Worm (Caenorhabditis elegans) whole organism, L2 larva: Measurements from ENCODE around the gene pgam-5.

ENCODE experiments used
- C34F6.9 ChIP-seq: fragments of 150-350 bp; optimal IDR thresholded peaks from 2 replicates; lab custom pipeline; 2014; ENCODE audit warnings: missing biosample characterization, missing genetic modification characterization
- F13H6.1 ChIP-seq: sonication (generic microtip); optimal IDR thresholded peaks from 2 replicates; lab custom pipeline; 2016; ENCODE audit warnings: missing genetic modification characterization, missing compliant biosample characterization
- R02D3.7 ChIP-seq: fragments of 150-350 bp; optimal IDR thresholded peaks from 2 replicates; lab custom pipeline; 2014; ENCODE audit warnings: missing biosample characterization, missing genetic modification characterization
- Y55F3AM.14 ChIP-seq: fragments of 200-800 bp; sonication (Bioruptor generic); optimal IDR thresholded peaks from 2 replicates; lab custom pipeline; 2018; ENCODE audit warnings: mild to moderate bottlenecking, missing genetic modification characterization, missing compliant biosample characterization
- ZK546.5 ChIP-seq: sonication (generic microtip); optimal IDR thresholded peaks from 2 replicates; lab custom pipeline; 2017; ENCODE audit warnings: missing biosample characterization, missing genetic modification characterization
- ama-1 ChIP-seq: fragments of 150-350 bp; optimal IDR thresholded peaks from 2 replicates; lab custom pipeline; 2018; ENCODE audit warnings: inconsistent platforms
- blmp-1 ChIP-seq: sonication (generic microtip); optimal IDR thresholded peaks from 2 replicates; lab custom pipeline; 2017; ENCODE audit warnings: missing genetic modification characterization, mild to moderate bottlenecking, missing compliant biosample characterization, antibody characterized with exemption, moderate library complexity; ENCODE audit not compliant: insufficient read depth
- ceh-16 ChIP-seq: fragments of 150-350 bp; optimal IDR thresholded peaks from 2 replicates; lab custom pipeline; 2014; ENCODE audit warnings: missing biosample characterization, missing genetic modification characterization
- ceh-82 ChIP-seq: fragments of 150-350 bp; optimal IDR thresholded peaks from 2 replicates; lab custom pipeline; 2014; ENCODE audit warnings: missing biosample characterization, missing genetic modification characterization
- dmd-4 ChIP-seq: sonication (generic microtip); optimal IDR thresholded peaks from 2 replicates; lab custom pipeline; 2017; ENCODE audit warnings: missing biosample characterization, missing genetic modification characterization
- fos-1 ChIP-seq: fragments of 150-350 bp; optimal IDR thresholded peaks from 2 replicates; lab custom pipeline; 2014; ENCODE audit warnings: missing biosample characterization, missing genetic modification characterization
- lin-11 ChIP-seq: fragments of 150-350 bp; sonication (generic microtip); optimal IDR thresholded peaks from 2 replicates; lab custom pipeline; 2014; ENCODE audit warnings: missing biosample characterization, missing genetic modification characterization, inconsistent platforms, mixed read lengths
- lin-39 ChIP-seq: fragments of 150-350 bp; optimal IDR thresholded peaks from 2 replicates; lab custom pipeline; 2014; ENCODE audit warnings: missing biosample characterization, missing genetic modification reagents, missing genetic modification characterization
- lsy-2 ChIP-seq, 2 experiments: fragments of 150-350 bp in 1 of 2; sonication (generic microtip) in 1 of 2; optimal IDR thresholded peaks; 2 replicates each; lab custom pipeline; 2014 to 2017; ENCODE audit warnings: missing biosample characterization in 2 of 2, missing genetic modification characterization in 2 of 2
- mab-5 ChIP-seq: fragments of 150-350 bp; optimal IDR thresholded peaks from 2 replicates; lab custom pipeline; 2014; ENCODE audit warnings: missing biosample characterization, missing genetic modification characterization
- nhr-10 ChIP-seq: sonication (generic microtip); optimal IDR thresholded peaks from 2 replicates; lab custom pipeline; 2017; ENCODE audit warnings: missing biosample characterization, missing genetic modification characterization
- nhr-12 ChIP-seq: fragments of 150-350 bp; optimal IDR thresholded peaks from 2 replicates; lab custom pipeline; 2014; ENCODE audit warnings: missing biosample characterization, missing genetic modification characterization
- nhr-129 ChIP-seq: fragments of 150-350 bp; optimal IDR thresholded peaks from 2 replicates; lab custom pipeline; 2014; ENCODE audit warnings: missing biosample characterization, missing genetic modification characterization
- nhr-237 ChIP-seq: fragments of 150-350 bp; optimal IDR thresholded peaks from 2 replicates; lab custom pipeline; 2014; ENCODE audit warnings: missing biosample characterization, missing genetic modification characterization
- nhr-25 ChIP-seq: fragments of 150-350 bp; sonication (generic microtip); optimal IDR thresholded peaks from 3 replicates; lab custom pipeline; 2014; ENCODE audit warnings: missing biosample characterization, missing genetic modification characterization
- nhr-6 ChIP-seq: fragments of 150-350 bp; optimal IDR thresholded peaks from 2 replicates; lab custom pipeline; 2014; ENCODE audit warnings: missing biosample characterization, missing genetic modification characterization
- peb-1 ChIP-seq: fragments of 150-350 bp; optimal IDR thresholded peaks from 2 replicates; lab custom pipeline; 2014; ENCODE audit warnings: missing biosample characterization, missing genetic modification characterization
- sem-4 ChIP-seq: fragments of 150-350 bp; optimal IDR thresholded peaks from 2 replicates; lab custom pipeline; 2014; ENCODE audit warnings: missing biosample characterization, missing genetic modification reagents, missing genetic modification characterization
- sma-3 ChIP-seq: sonication (generic microtip); optimal IDR thresholded peaks from 2 replicates; lab custom pipeline; 2016; ENCODE audit warnings: missing genetic modification reagents, missing genetic modification characterization, missing compliant biosample characterization
- sma-9 ChIP-seq, 2 experiments: fragments of 150-350 bp in 1 of 2; sonication (generic microtip) in 1 of 2; optimal IDR thresholded peaks; 2 replicates each; lab custom pipeline; 2014 to 2016; ENCODE audit warnings: missing genetic modification characterization in 2 of 2, mild to moderate bottlenecking in 1 of 2, missing biosample characterization in 1 of 2, missing compliant biosample characterization in 1 of 2, missing genetic modification reagents in 1 of 2, moderate library complexity in 1 of 2
- snpc-4 ChIP-seq: fragments of 150-350 bp; optimal IDR thresholded peaks from 2 replicates; lab custom pipeline; 2014; ENCODE audit warnings: missing biosample characterization, missing genetic modification characterization
- unc-39 ChIP-seq: fragments of 150-350 bp; optimal IDR thresholded peaks from 2 replicates; lab custom pipeline; 2014; ENCODE audit warnings: missing biosample characterization, missing genetic modification characterization
- unc-62 ChIP-seq: fragments of 150-350 bp; optimal IDR thresholded peaks from 2 replicates; lab custom pipeline; 2014; ENCODE audit warnings: missing biosample characterization, missing genetic modification reagents, missing genetic modification characterization
- zag-1 ChIP-seq: fragments of 150-350 bp; optimal IDR thresholded peaks from 2 replicates; lab custom pipeline; 2014; ENCODE audit warnings: missing biosample characterization, missing genetic modification characterization
- ztf-1 ChIP-seq: fragments of 200-800 bp; sonication (Bioruptor generic); conservative IDR thresholded peaks from 2 replicates; pipeline ENCODE4 v1.3.6; 2022; ENCODE audit warnings: missing genetic modification characterization, missing compliant biosample characterization
- ztf-4 ChIP-seq: fragments of 150-350 bp; optimal IDR thresholded peaks from 2 replicates; lab custom pipeline; 2014; ENCODE audit warnings: missing biosample characterization, missing genetic modification characterization

Gene pgam-5

DNA sequence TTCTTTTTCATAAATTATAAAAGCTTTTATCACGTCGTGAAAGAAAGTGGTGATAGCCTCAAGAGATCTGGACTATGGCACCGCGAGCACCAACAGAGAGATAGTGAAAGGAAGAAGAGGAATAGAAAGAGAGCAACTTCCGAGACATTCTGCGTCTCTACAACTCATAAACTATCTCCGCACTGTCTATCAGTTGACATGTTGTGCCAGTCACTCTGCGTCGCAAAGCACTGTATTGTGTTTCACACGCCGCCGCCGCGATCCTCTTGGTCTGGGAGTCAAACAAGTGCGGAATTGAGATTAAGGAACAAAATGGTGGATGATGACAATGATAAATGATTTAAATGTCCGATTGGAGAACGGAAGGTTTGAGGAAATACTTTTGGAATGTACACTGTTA is 24.9 kb upstream of the pgam-5 start:
- TF ChIP-seq ceh-82 (tag; lab: Kevin White, UChicago) (no peak), nhr-129 (tag; lab: Kevin White, UChicago) (peak; percentile 14), fos-1 (tag; lab: Kevin White, UChicago) (peak; percentile 43), lin-39 (tag; lab: Kevin White, UChicago) (no peak), sma-9 (GFP tag; optimal IDR thresholded peaks at IDR 0.05; lab: Kevin White, UChicago) (peak; percentile 41), sma-9 (tag; optimal IDR thresholded peaks at IDR 0.05; lab: Kevin White, UChicago) (no peak), snpc-4 (tag; lab: Kevin White, UChicago) (no peak), F13H6.1 (tag; lab: Kevin White, UChicago) (peak; percentile 58), peb-1 (tag; lab: Kevin White, UChicago) (peak; percentile 28), Y55F3AM.14 (GFP tag; lab: Kevin White, UChicago) (no peak), sma-3 (GFP tag; lab: Kevin White, UChicago) (peak; percentile 7)

DNA sequence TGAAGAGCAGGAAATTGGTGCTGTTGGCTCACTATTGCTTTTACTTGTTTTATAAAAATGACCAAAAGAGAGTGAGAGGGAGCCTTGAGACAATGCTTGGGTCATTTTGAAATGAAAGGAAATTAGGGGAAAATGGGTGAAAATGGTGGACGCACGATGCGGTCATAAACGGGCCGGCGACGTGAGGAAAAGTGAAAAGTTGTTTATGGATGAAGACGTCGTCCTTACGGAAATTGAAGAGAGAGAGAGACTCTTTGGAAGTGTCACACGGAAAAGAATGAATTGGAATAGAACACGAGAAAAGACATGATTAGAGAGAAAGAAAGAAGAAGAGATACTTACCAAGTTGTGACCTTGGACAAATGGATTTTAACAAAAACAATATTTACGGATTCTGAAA is 23.0 kb upstream of the pgam-5 start:
- TF ChIP-seq nhr-10 (tag; lab: Kevin White, UChicago) (no peak), lsy-2 (tag; optimal IDR thresholded peaks at IDR 0.05; lab: Kevin White, UChicago) (peak in 1 of 2 experiments; percentile 26), sem-4 (peak; percentile 9), nhr-129 (tag; lab: Kevin White, UChicago) (no peak), blmp-1 (tag; lab: Kevin White, UChicago) (peak; percentile 44), nhr-25 (tag; lab: Kevin White, UChicago) (peak; percentile 17)

DNA sequence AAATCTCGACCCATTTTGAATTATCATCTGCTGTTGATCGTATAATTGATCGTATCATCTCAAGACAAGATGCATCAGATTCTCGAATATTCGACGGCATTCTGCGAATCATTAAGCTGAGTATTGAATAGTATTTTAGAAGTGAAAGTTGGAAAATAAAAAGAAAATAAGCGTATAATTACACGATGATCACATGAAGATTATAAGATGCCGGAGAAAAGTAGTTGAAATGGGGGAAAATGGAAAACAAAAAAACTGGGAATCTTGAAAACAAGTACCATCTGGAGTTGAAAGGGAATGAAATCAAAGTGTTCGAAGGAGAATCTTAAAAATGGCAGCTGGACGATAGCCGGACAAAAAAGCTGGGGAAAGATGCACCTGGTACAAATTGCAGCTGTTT is 21.9 kb upstream of the pgam-5 start, which contains the start of gene R07G3.8:
R07G3.8 (minus strand) TSS at position 101 of the 400 bp plus-strand sequence.
- TF ChIP-seq R02D3.7 (no peak), blmp-1 (tag; lab: Kevin White, UChicago) (no peak), nhr-25 (tag; lab: Kevin White, UChicago) (no peak), ceh-16 (no peak), unc-39 (tag; lab: Kevin White, UChicago) (no peak), dmd-4 (no peak), nhr-12 (tag; lab: Kevin White, UChicago) (no peak), ztf-4 (tag; lab: Kevin White, UChicago) (no peak)

DNA sequence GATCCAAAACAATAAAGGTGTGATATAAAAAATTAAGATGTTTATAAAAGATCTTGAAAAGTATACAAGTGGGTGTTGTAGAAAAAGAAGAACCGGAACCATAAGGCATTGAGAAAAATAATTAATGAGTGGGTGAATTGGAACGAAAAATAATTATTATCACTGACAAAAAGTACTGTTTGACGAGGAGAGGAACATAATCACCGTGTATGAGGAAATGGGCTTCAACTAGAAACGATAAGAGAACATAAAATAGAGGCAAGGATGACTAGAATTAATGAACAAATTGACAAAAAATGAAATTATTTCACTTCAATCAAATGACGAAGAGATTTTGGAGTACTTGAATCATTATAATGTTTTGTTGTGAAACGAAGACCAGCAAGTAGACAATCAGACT is 19.7 kb upstream of the pgam-5 start:
- TF ChIP-seq fos-1 (tag; lab: Kevin White, UChicago) = peak; percentile 79
- TF ChIP-seq nhr-129 (tag; lab: Kevin White, UChicago) = no peak

DNA sequence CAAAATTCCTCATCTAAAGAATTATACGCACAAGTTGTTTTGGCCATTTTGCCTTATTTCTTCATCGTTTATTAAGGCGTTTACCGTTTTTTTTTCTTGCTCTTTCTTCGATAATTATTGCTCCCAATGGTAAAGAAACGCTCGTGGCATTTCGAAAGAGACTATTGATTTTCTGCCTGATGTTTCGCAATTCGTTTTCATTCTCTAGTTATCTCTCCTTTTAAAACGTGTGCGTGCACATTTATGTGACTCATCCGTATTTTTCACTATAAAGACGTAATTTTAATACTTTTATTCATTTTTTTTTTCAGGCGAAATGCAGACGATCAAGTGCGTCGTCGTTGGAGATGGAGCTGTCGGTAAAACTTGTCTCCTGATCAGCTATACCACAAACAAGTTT is 17.6 kb upstream of the pgam-5 start, which contains the start of gene cdc-42:
cdc-42 (plus strand) TSS at position 312 of the 400 bp plus-strand sequence.
- TF ChIP-seq lin-11 (tag; lab: Kevin White, UChicago) (no peak), lin-39 (tag; lab: Kevin White, UChicago) (no peak), mab-5 (tag; lab: Kevin White, UChicago) (no peak), ztf-1 (no peak), unc-62 (GFP tag; lab: Kevin White, UChicago) (no peak), ceh-16 (no peak)

DNA sequence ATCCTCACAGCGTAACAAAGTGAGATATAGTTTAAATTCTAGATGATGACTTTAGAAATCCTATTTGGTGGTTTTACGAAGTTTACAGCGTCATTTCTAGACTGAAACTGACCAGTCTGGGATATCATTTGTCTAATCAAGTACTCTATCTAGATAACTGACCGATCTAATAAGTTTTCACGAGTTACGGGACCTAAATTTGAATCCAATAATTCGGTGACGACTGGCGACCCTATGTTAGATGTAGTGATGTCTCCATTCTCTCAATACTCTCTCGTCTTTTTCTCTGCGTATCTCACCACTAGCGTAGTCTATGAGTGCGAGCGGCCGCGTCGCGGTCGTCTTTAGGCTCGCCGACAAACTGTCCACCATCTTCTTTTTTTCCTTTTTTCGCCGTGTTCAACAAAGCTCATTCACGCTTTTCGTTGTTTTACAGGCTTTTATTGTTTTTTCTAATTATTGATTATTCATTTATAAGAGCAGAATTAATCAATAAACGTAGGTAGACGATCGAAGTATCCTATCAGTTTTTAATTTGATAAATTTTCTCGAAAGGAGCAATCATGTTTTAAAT is 16.9 kb upstream of the pgam-5 start:
- TF ChIP-seq lsy-2 (tag; optimal IDR thresholded peaks at IDR 0.05; lab: Kevin White, UChicago) = peak in 1 of 2 experiments; percentile 44
- peak; percentile 24 for TF ChIP-seq F13H6.1 (tag; lab: Kevin White, UChicago)
- TF ChIP-seq ZK546.5 (tag; lab: Kevin White, UChicago) = no peak
- peak; percentile 57 for TF ChIP-seq C34F6.9 (tag; lab: Kevin White, UChicago)
- peak; percentile 75 for TF ChIP-seq ama-1
- no peak for TF ChIP-seq zag-1 (tag; lab: Kevin White, UChicago)
- TF ChIP-seq ceh-16 = no peak
- TF ChIP-seq nhr-129 (tag; lab: Kevin White, UChicago) = peak; percentile 28
- TF ChIP-seq nhr-6 (tag; lab: Kevin White, UChicago) = no peak
- TF ChIP-seq nhr-237 (tag; lab: Kevin White, UChicago) = no peak
